Worm (Caenorhabditis elegans): ENCODE results near the gene mdmh-35.

ce11 chrII:7888759-7889158 is 33.2 kb upstream of the mdmh-35 start:
- TF ChIP-seq syd-9 (tag; optimal IDR thresholded peaks at IDR 0.05) (no peak), unc-86 (tag; optimal IDR thresholded peaks at IDR 0.05) (no peak), pha-4 (tag; optimal IDR thresholded peaks at IDR 0.05) (no peak), F13H6.1 (tag; optimal IDR thresholded peaks at IDR 0.05) (no peak), pha-2 (tag; optimal IDR thresholded peaks at IDR 0.05) (no peak)

All from whole organism, late embryonic.